Worm (Caenorhabditis elegans) whole organism, young adult: ENCODE measurements around the gene acdh-8.

ENCODE experiments used
- ceh-91 ChIP-seq: fragments of 200-800 bp; sonication (Bioruptor generic); IDR thresholded peaks from 2 replicates; pipeline ENCODE4 v1.3.6; 2022; ENCODE audit warnings: missing genetic modification reagents, missing genetic modification characterization, missing compliant biosample characterization
- chd-7 ChIP-seq: sonication (generic microtip); optimal IDR thresholded peaks from 2 replicates; lab custom pipeline; 2016; ENCODE audit warnings: mild to moderate bottlenecking, missing genetic modification characterization, moderate library complexity, missing compliant biosample characterization
- mes-4 ChIP-seq: sonication (generic microtip); optimal IDR thresholded peaks from 2 replicates; lab custom pipeline; 2016; ENCODE audit warnings: missing genotype, missing genetic modification characterization, missing compliant biosample characterization
- pha-4 ChIP-seq: fragments of 150-350 bp; sonication (generic microtip); optimal IDR thresholded peaks from 2 replicates; lab custom pipeline; 2014; ENCODE audit warnings: missing biosample characterization, missing genetic modification reagents, missing genetic modification characterization
- snpc-4 ChIP-seq, 5 experiments: fragments of 150-350 bp in 1 of 5; sonication (generic microtip) in 4 of 5; optimal IDR thresholded peaks; 2 replicates each; lab custom pipeline; 2014 to 2018; ENCODE audit warnings: missing genetic modification characterization in 5 of 5, missing biosample characterization in 3 of 5, antibody characterized with exemption in 2 of 5, mild to moderate bottlenecking in 2 of 5, missing compliant biosample characterization in 2 of 5, missing genotype in 2 of 5, moderate library complexity in 2 of 5, missing genetic modification reagents in 1 of 5
- tbp1 ChIP-seq: fragments of 200-800 bp; sonication (Bioruptor generic); optimal IDR thresholded peaks from 2 replicates; lab custom pipeline; 2018; ENCODE audit warnings: mild to moderate bottlenecking, missing genetic modification characterization, missing compliant biosample characterization
- unc-62 ChIP-seq: fragments of 150-350 bp; optimal IDR thresholded peaks from 2 replicates; lab custom pipeline; 2014; ENCODE audit warnings: missing biosample characterization, missing genetic modification reagents, missing genetic modification characterization
- ztf-25 ChIP-seq: fragments of 200-800 bp; sonication (Bioruptor generic); IDR thresholded peaks from 2 replicates; pipeline ENCODE4 v1.3.6; 2022; ENCODE audit warnings: missing genetic modification reagents, missing genetic modification characterization, missing compliant biosample characterization

ce11 chrII:5820282-5820762 lies 26.0 kb downstream of the acdh-8 start, which contains the start of gene ehs-1:
- TF ChIP-seq snpc-4 (GFP tag; optimal IDR thresholded peaks at IDR 0.05; lab: Kevin White, UChicago) (no peak), snpc-4 (tag; optimal IDR thresholded peaks at IDR 0.05; lab: Kevin White, UChicago) (no peak), mes-4 (tag; lab: Kevin White, UChicago) (no peak), tbp1 (no peak), ztf-25 (GFP tag; lab: Robert Waterston, UW) (no peak), pha-4 (no peak), unc-62 (GFP tag; lab: Kevin White, UChicago) (no peak), ceh-91 (GFP tag; lab: Robert Waterston, UW) (no peak), chd-7 (tag; lab: Kevin White, UChicago) (no peak)
